Fruit fly (Drosophila melanogaster): ENCODE results near the gene GluRIIC.

The GluRIIC gene

DNA sequence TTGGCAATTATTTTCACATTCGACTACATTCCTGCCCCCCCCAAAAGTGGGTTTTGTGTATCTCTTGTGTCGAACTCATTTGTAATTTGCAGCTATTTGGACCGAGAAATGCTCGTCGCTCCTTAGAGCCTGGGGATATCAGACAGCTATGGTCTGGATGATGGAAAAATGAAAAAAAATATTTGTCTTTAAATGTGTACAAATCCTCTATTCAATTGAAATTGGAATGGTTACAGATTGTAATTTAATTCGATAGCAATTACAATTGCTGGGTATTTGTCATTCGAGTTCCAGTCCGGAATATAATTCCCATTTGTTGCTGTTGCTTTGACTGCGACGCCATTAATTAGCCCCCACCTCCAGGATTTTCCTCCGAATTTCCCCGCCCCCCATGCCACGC is 24.1 kb upstream of the GluRIIC start:
- TF ChIP-seq CTCF (optimal IDR thresholded peaks at IDR 0.05) = no peak
- TF ChIP-seq CG8478 (optimal IDR thresholded peaks at IDR 0.05) = no peak

DNA sequence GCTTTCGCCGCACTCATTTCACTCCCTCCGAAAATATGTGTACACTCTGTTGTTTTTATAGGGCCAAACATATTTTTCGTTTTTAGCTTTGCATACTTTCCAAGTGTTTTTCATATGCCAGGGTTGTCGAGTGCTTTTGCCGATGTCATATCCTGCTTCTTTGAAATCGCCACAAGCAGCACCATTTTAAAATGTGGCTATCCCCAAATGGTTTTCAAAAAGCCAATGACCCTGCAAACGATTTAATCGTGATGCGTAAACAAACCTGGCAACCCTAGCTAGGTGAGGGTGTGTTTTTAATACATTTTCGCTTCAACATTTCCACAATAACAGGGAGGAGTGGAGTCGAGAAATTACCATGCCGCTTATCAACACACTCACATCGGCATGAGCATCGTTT is 21.4 kb upstream of the GluRIIC start:
- TF ChIP-seq CTCF (optimal IDR thresholded peaks at IDR 0.05) (no peak), CG8478 (optimal IDR thresholded peaks at IDR 0.05) (no peak)

DNA sequence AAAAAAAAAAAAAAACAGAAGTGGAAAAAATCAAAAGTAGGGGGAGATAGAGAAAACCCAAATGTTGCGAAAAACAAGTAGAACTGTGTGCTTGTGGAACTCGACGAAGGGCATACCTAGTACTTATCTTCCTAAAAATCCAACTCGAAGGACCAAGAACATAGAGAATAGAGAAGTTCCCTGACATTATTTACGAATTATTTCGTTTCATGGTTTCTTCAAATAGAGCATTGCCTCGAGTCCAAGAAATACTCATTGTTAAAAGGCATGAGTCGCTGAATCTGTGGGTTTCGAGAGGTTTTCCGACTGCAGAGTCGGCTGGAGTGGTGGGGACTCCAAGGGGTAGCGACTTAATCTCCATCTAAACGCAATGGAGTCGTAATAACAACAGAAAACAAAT is 20.7 kb upstream of the GluRIIC start:
- TF ChIP-seq CG8478 (optimal IDR thresholded peaks at IDR 0.05) (no peak), CTCF (optimal IDR thresholded peaks at IDR 0.05) (no peak)

DNA sequence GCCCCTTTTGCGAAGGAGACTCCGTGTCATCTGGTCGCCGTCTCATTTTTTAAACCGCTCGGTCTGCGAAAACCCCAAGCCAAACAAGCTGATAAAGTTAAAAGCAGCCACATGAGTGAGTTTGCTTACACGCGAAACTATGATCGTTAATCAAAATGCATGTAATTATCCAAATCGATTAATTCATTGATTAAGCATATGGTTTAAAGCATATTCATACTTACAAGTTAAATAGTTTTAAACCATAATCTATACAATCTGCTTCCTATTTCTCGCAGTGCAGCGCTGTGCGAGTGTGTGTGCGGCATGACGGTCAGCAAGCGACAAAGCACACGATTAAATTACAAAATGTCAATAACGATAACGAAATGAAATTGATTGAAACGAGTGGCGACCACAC is 18.4 kb upstream of the GluRIIC start:
- TF ChIP-seq CTCF (optimal IDR thresholded peaks at IDR 0.05) (no peak), CG8478 (optimal IDR thresholded peaks at IDR 0.05) (no peak)

DNA sequence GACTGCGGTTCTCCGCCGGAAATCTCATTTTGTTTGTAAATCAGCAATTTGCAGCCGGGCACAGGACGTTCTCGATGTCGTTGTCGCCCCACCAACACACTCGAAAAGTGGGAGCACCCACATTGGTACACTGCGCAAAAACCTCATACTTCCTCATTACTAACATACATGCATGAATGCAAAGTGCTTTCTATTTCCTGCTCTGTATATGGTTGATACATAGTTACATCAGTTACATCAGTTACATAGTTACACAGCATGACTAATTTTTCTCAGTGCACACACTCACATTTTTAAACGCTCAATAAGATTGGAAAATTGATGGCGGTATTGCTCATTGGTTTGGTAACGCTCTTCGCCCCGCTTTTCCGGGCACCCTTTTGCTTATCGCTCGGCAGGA is 16.8 kb upstream of the GluRIIC start:
- TF ChIP-seq CTCF (optimal IDR thresholded peaks at IDR 0.05) (no peak), CG8478 (optimal IDR thresholded peaks at IDR 0.05) (no peak)

DNA sequence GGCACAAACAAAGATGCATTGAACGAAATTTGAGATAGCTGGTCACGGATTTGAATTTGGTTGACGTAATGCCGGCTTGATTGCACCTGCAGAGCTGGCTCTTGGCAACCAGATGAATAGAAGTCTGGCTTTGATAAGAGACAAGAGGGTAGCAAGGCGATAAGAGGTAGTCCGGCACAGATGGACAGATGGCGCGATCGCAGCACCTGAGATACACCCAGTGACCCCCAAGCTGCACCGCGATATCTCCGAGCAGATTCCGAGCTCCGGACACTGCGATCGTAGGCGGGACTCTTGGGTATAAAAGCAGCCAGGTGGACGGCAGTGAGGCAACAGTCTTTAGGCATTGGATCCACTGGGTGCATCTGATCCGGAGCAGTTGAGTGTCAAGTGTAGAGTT is 15.6 kb upstream of the GluRIIC start, which contains the start of gene Lsp1beta:
TSS of gene Lsp1beta (plus strand) at position 185 of the 400 bp plus-strand sequence.
- TF ChIP-seq CTCF (optimal IDR thresholded peaks at IDR 0.05) = no peak
- TF ChIP-seq CG8478 (optimal IDR thresholded peaks at IDR 0.05) = no peak

DNA sequence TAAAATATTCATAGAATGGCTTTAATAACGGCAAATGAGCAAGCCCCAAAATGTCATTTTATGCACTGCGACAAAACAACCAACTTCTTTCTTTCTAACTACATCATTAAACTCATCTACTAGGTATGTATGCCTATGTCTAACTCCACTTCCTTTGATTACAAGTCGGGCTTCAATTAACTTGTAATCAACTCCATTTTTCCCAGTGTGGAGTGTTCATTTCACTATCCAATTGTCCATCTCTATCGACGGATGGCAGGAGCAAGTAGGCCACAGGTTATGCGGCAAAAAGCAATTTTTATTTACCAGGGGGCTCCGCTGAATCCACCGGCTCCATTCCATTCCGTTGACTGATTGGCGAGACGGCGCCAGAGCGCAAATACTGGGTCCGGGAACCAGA is 10.1 kb upstream of the GluRIIC start:
- TF ChIP-seq CG8478 (optimal IDR thresholded peaks at IDR 0.05) = no peak
- no peak for TF ChIP-seq CTCF (optimal IDR thresholded peaks at IDR 0.05)

DNA sequence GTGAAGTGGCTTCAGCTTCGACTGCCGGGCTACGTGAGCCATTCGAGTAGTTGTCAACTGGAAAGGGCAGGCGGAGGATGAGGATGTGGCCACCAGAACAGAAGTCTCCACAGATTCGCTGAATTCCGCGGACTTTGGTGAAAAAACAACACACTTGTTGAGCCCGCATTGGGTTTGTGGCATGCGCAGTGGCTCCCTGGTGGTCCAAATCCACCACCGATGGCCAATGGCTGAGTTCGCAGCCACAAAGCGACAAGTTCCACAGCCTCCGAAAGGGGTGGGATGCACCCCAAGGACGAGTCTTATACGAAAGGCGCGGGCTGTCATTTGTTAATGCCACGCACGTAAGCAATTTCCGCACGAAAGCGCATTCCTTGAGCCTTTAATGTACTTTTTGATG is 4.9 kb downstream of the GluRIIC start:
- TF ChIP-seq CTCF (optimal IDR thresholded peaks at IDR 0.05) (no peak), CG8478 (optimal IDR thresholded peaks at IDR 0.05) (no peak)

DNA sequence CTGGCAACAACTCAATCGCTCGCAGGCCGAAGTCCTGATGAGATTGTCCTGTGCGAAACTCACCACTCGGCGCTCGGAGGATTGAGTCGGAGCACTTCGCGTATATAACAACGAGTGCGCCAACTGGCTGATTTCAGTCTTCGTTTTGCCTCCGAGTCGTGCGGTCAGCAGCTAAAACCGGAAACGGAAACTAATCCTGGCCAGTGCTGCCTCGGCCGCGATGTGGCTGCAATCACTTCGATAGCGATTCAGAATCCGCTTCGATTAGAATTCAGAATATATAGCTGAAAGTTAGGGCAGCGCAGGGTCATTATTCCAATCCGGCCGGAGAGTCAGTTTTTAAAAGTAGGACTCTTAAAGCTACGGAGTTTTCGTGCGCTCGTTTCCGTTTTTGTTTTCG is 8.8 kb downstream of the GluRIIC start, which contains the start of gene Tmtc2:
TSS of gene Tmtc2 (plus strand) at position 134 of the 400 bp plus-strand sequence.
- TF ChIP-seq CG8478 (optimal IDR thresholded peaks at IDR 0.05) (no peak), CTCF (optimal IDR thresholded peaks at IDR 0.05) (no peak)

DNA sequence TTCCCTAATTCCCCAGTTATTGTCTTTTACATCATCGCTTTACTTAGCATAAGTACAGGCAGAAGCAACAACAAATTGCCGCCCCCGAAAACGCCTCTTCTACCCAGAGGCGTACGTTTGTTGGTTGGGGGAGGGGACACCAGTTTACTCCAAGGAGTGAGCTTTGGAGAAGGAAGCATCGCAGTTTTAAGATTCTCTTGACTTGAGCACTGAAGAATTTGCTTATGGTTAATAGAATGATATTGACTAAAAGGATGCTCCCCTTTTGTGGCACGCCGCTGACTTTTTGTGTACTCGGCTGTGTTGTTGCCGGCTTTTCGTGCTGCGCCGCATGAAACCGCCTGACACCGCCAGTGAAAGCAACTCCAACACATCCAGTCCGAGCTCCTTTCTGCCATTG is 23.0 kb downstream of the GluRIIC start:
- TF ChIP-seq CG8478 (optimal IDR thresholded peaks at IDR 0.05) = no peak
- no peak for TF ChIP-seq CTCF (optimal IDR thresholded peaks at IDR 0.05)

DNA sequence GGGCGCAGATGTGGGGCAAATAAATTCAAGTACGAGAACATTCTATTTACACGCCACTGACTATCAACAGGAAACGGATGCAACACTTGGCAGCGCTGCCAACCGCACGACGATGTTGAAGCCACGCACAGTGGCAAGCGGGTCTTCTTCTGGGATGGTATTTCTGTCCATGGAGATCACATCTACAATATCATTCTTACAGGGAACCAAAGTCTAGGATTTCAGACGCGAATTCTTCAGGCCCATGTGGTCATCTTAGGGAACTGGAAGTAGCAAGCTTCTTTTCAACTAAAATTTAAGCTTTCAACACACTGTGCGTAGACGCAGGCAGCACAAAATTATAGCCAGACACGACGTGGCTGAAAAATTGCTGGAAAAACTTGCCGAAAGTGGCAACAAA is 50.0 kb downstream of the GluRIIC start:
- TF ChIP-seq CTCF (optimal IDR thresholded peaks at IDR 0.05) = no peak
- TF ChIP-seq CG8478 (optimal IDR thresholded peaks at IDR 0.05) = no peak

All from S2 (cell line).